Fruit fly (Drosophila melanogaster) whole organism, wandering third instar larva: Measurements from ENCODE around the gene Mst36Fb.

Source experiments
- CG32264 ChIP-seq: fragments of 200-800 bp; sonication (Bioruptor generic); optimal IDR thresholded peaks from 2 replicates; lab custom pipeline; 2016; ENCODE audit warnings: missing biosample characterization, missing genetic modification characterization
- CG9705 ChIP-seq: fragments of 200-800 bp; sonication (Bioruptor generic); optimal IDR thresholded peaks from 2 replicates; lab custom pipeline; 2018; ENCODE audit warnings: missing biosample characterization, mild to moderate bottlenecking, missing genetic modification characterization
- CrebA ChIP-seq: fragments of 200-800 bp; sonication (Bioruptor generic); optimal IDR thresholded peaks from 2 replicates; lab custom pipeline; 2016; ENCODE audit warnings: missing biosample characterization, mild to moderate bottlenecking, missing genetic modification characterization, borderline replicate concordance
- Dfd ChIP-seq: fragments of >200 bp; optimal IDR thresholded peaks from 2 replicates; lab custom pipeline; 2017; ENCODE audit warnings: missing biosample characterization, missing genetic modification characterization
- GATAd ChIP-seq: sonication (Bioruptor generic); optimal IDR thresholded peaks from 2 replicates; lab custom pipeline; 2016; ENCODE audit warnings: missing biosample characterization, missing genetic modification characterization
- HLH106 ChIP-seq: fragments of 200-800 bp; optimal IDR thresholded peaks from 3 replicates; lab custom pipeline; 2019; ENCODE audit warnings: missing biosample characterization, mild to moderate bottlenecking, missing genetic modification characterization, moderate library complexity
- Hnf4 ChIP-seq: fragments of 200-800 bp; sonication (Bioruptor generic); optimal IDR thresholded peaks from 2 replicates; lab custom pipeline; 2016; ENCODE audit warnings: missing biosample characterization, mild to moderate bottlenecking, missing genetic modification characterization
- Hr78 ChIP-seq: fragments of >200 bp; optimal IDR thresholded peaks from 2 replicates; lab custom pipeline; 2017; ENCODE audit warnings: missing biosample characterization, missing genetic modification characterization
- Hr83 ChIP-seq: fragments of 200-300 bp; sonication (Bioruptor generic); optimal IDR thresholded peaks from 2 replicates; lab custom pipeline; 2016; ENCODE audit warnings: missing biosample characterization, mild to moderate bottlenecking, missing genetic modification characterization, moderate library complexity; ENCODE audit not compliant: poor library complexity, severe bottlenecking
- Jra ChIP-seq: sonication (Bioruptor generic); optimal IDR thresholded peaks from 2 replicates; lab custom pipeline; 2016; ENCODE audit warnings: missing biosample characterization, missing genetic modification characterization
- Mio ChIP-seq: sonication (Bioruptor generic); optimal IDR thresholded peaks from 2 replicates; lab custom pipeline; 2016; ENCODE audit warnings: missing biosample characterization, missing genetic modification characterization
- Myc ChIP-seq: fragments of >200 bp; optimal IDR thresholded peaks from 2 replicates; lab custom pipeline; 2017
- N ChIP-seq: fragments of >200 bp; optimal IDR thresholded peaks from 2 replicates; lab custom pipeline; 2018; ENCODE audit warnings: missing biosample characterization, missing external identifiers, missing genetic modification characterization
- OdsH ChIP-seq: fragments of 200-800 bp; sonication (Bioruptor generic); optimal IDR thresholded peaks from 2 replicates; lab custom pipeline; 2016; ENCODE audit warnings: missing biosample characterization, mild to moderate bottlenecking, missing genetic modification characterization
- Rel ChIP-seq, 2 experiments: fragments of 200-800 bp; sonication (Bioruptor generic) in 1 of 2; optimal IDR thresholded peaks; 2 replicates in 1 of 2; 3 replicates in 1 of 2; lab custom pipeline; 2016 to 2019; ENCODE audit warnings: mild to moderate bottlenecking in 2 of 2, missing biosample characterization in 2 of 2, missing genetic modification characterization in 2 of 2, moderate library complexity in 1 of 2
- Sp1 ChIP-seq: fragments of 200-800 bp; sonication (Bioruptor generic); optimal IDR thresholded peaks from 3 replicates; lab custom pipeline; 2019; ENCODE audit warnings: missing biosample characterization, mild to moderate bottlenecking, missing genetic modification characterization, moderate library complexity
- Vsx2 ChIP-seq: fragments of 200-300, 225-300 bp; sonication (Bioruptor generic); optimal IDR thresholded peaks from 2 replicates; lab custom pipeline; 2018; ENCODE audit warnings: missing biosample characterization, missing genetic modification characterization; ENCODE audit not compliant: partially characterized antibody
- br ChIP-seq: fragments of 200-800 bp; sonication (Bioruptor generic); optimal IDR thresholded peaks from 2 replicates; lab custom pipeline; 2016; ENCODE audit warnings: missing biosample characterization, missing genetic modification characterization
- dl ChIP-seq, 2 experiments: fragments of 175-275, 200-275 bp in 1 of 2; fragments of 200-275 bp in 1 of 2; sonication (Bioruptor generic); optimal IDR thresholded peaks; lab custom pipeline; 2018; ENCODE audit warnings: mild to moderate bottlenecking in 2 of 2, missing biosample characterization in 2 of 2, missing genetic modification characterization in 2 of 2, moderate library complexity in 2 of 2; ENCODE audit not compliant: partially characterized antibody in 2 of 2, insufficient read depth in 1 of 2
- dmrt93B ChIP-seq: fragments of 200-800 bp; sonication (Bioruptor generic); optimal IDR thresholded peaks from 2 replicates; lab custom pipeline; 2018; ENCODE audit warnings: missing biosample characterization, mild to moderate bottlenecking, missing genetic modification characterization
- dsf ChIP-seq: sonication (Bioruptor generic); optimal IDR thresholded peaks from 2 replicates; lab custom pipeline; 2016; ENCODE audit warnings: missing biosample characterization, missing genetic modification characterization, borderline replicate concordance
- ey ChIP-seq: fragments of 200-800 bp; sonication (Bioruptor generic); optimal IDR thresholded peaks from 2 replicates; lab custom pipeline; 2016; ENCODE audit warnings: missing biosample characterization, missing genetic modification characterization
- foxo ChIP-seq, 2 experiments: fragments of 200-800 bp; sonication (Bioruptor generic); optimal IDR thresholded peaks; 2 replicates in 1 of 2; 3 replicates in 1 of 2; lab custom pipeline; 2016 to 2017; ENCODE audit warnings: missing biosample characterization in 2 of 2, missing genetic modification characterization in 2 of 2
- fru ChIP-seq: fragments of 200-800 bp; sonication (Bioruptor generic); optimal IDR thresholded peaks from 3 replicates; lab custom pipeline; 2016; ENCODE audit warnings: missing biosample characterization, mild to moderate bottlenecking, missing genetic modification characterization
- h ChIP-seq: fragments of 200-800 bp; sonication (Bioruptor generic); optimal IDR thresholded peaks from 3 replicates; lab custom pipeline; 2016; ENCODE audit warnings: missing biosample characterization, mild to moderate bottlenecking, missing genetic modification characterization
- pan ChIP-seq: fragments of >200 bp; optimal IDR thresholded peaks from 2 replicates; lab custom pipeline; 2017
- psq ChIP-seq: fragments of 200-800 bp; sonication (Bioruptor generic); optimal IDR thresholded peaks from 3 replicates; lab custom pipeline; 2017; ENCODE audit warnings: missing biosample characterization, mild to moderate bottlenecking, missing genetic modification characterization, moderate library complexity
- rgr ChIP-seq: fragments of 200-800 bp; sonication (Bioruptor generic); optimal IDR thresholded peaks from 3 replicates; lab custom pipeline; 2016; ENCODE audit warnings: missing biosample characterization, mild to moderate bottlenecking, missing genetic modification characterization
- sage ChIP-seq: fragments of 200-800 bp; sonication (Bioruptor generic); optimal IDR thresholded peaks from 2 replicates; lab custom pipeline; 2016; ENCODE audit warnings: missing biosample characterization, mild to moderate bottlenecking, missing genetic modification characterization
- sv ChIP-seq: fragments of 200-800 bp; sonication (Bioruptor generic); optimal IDR thresholded peaks from 3 replicates; lab custom pipeline; 2016; ENCODE audit warnings: missing biosample characterization, missing genetic modification characterization
- tai ChIP-seq: sonication (Bioruptor generic); optimal IDR thresholded peaks from 2 replicates; lab custom pipeline; 2016; ENCODE audit warnings: missing biosample characterization, missing genetic modification characterization
- usp ChIP-seq: fragments of >200 bp; optimal IDR thresholded peaks from 2 replicates; lab custom pipeline; 2017; ENCODE audit warnings: missing biosample characterization, missing genetic modification characterization

Mst36Fb gene

dm6 chr2L:18677910-18678639 lies 3.2 kb upstream of the Mst36Fb start (continued):
- TF ChIP-seq sv (GFP tag; lab: Kevin White, UChicago) (peak; percentile 18), pan (lab: Kevin White, UChicago) (no peak), ey (peak; percentile 64), N (GFP tag; lab: Kevin White, UChicago) (no peak), dmrt93B (peak; percentile 65), sage (GFP tag; lab: Kevin White, UChicago) (no peak)

- TF ChIP-seq fru (GFP tag; lab: Kevin White, UChicago), result peak; percentile 34
- no peak for TF ChIP-seq dsf
- peak; percentile 61 for TF ChIP-seq rgr
- TF ChIP-seq sv (GFP tag; lab: Kevin White, UChicago), result peak; percentile 55
- peak in 1 of 2 experiments; percentile 64 for TF ChIP-seq foxo (GFP tag; optimal IDR thresholded peaks at IDR 0.05; lab: Kevin White, UChicago)
- peak; percentile 56 for TF ChIP-seq br
- TF ChIP-seq GATAd, result no peak
- TF ChIP-seq h (GFP tag; lab: Kevin White, UChicago), result peak; percentile 66
- no peak for TF ChIP-seq Rel (GFP tag; optimal IDR thresholded peaks at IDR 0.05; lab: Kevin White, UChicago)
- peak; percentile 29 for TF ChIP-seq Rel (tag; optimal IDR thresholded peaks at IDR 0.05; lab: Kevin White, UChicago)
- TF ChIP-seq Myc (lab: Kevin White, UChicago), result peak; percentile 38
- peak; percentile 69 for TF ChIP-seq Hnf4 (GFP tag; lab: Kevin White, UChicago)
- TF ChIP-seq ey, result peak; percentile 50
- TF ChIP-seq Jra (GFP tag; lab: Kevin White, UChicago), result no peak
- no peak for TF ChIP-seq HLH106 (tag; lab: Kevin White, UChicago)
- no peak for TF ChIP-seq Hr78 (GFP tag; lab: Kevin White, UChicago)
- peak; percentile 61 for TF ChIP-seq OdsH
- peak; percentile 27 for TF ChIP-seq psq (GFP tag; lab: Kevin White, UChicago)
- peak; percentile 92 for TF ChIP-seq Hr83 (GFP tag; lab: Kevin White, UChicago)
- TF ChIP-seq Sp1, result peak; percentile 14
- TF ChIP-seq, all 38 proteins: peak for 14
Measured at dm6 chr2L:18676948-18677820, 2.3 kb upstream of the Mst36Fb start, which contains the start of the genes Mst36Fa and CG31751. Mst36Fa (minus strand) TSS chr2L:18676998. CG31751 (plus strand) TSS chr2L:18677221.

dm6 chr2L:18673185-18673584 lies 1.7 kb downstream of the Mst36Fb start, which contains the start of gene CG43339:
CG43339 (minus strand) TSS chr2L:18673285.
- TF ChIP-seq psq (GFP tag; lab: Kevin White, UChicago) (no peak), sv (GFP tag; lab: Kevin White, UChicago) (no peak), CG9705 (GFP tag; lab: Kevin White, UChicago) (no peak), dmrt93B (no peak), dsf (no peak), Vsx2 (GFP tag; lab: Kevin White, UChicago) (no peak), CG32264 (GFP tag; lab: Kevin White, UChicago) (no peak), tai (no peak), Sp1 (no peak), Dfd (GFP tag; lab: Kevin White, UChicago) (no peak), sage (GFP tag; lab: Kevin White, UChicago) (no peak), Myc (lab: Kevin White, UChicago) (no peak), usp (GFP tag; lab: Kevin White, UChicago) (no peak), Mio (no peak), dl (GFP tag; optimal IDR thresholded peaks at IDR 0.05; lab: Kevin White, UChicago; ENCODE audit: insufficient read depth in 1 of 2, partially characterized antibody in 2 of 2) (no peak), N (GFP tag; lab: Kevin White, UChicago) (no peak), CrebA (GFP tag; lab: Kevin White, UChicago) (no peak)
